Worm (Caenorhabditis elegans) whole organism, dauer: ENCODE data around the gene F13H10.9.
"Not testable (repeated sequence)": the region's sequence is repeated elsewhere in the genome, so short reads cannot be mapped to it uniquely, and the experiment has no call there.

Experiments
- unc-62 ChIP-seq: sonication (generic microtip); optimal IDR thresholded peaks from 2 replicates; lab custom pipeline; 2017; ENCODE audit warnings: missing biosample characterization, missing genetic modification reagents, missing genetic modification characterization

Gene F13H10.9

ce11 chrIV:11001614-11002013, at the start of gene F13H10.9:
Gene F13H10.9 (plus strand): TSS chrIV:11001914.
- no peak for TF ChIP-seq unc-62 (GFP tag; lab: Kevin White, UChicago)

ce11 chrIV:10951997-10952396, 49.7 kb upstream of the F13H10.9 start, which contains the start of gene Y69E1A.3:
Gene Y69E1A.3 (plus strand): TSS chrIV:10952297.
- no peak for TF ChIP-seq unc-62 (GFP tag; lab: Kevin White, UChicago)

DNA sequence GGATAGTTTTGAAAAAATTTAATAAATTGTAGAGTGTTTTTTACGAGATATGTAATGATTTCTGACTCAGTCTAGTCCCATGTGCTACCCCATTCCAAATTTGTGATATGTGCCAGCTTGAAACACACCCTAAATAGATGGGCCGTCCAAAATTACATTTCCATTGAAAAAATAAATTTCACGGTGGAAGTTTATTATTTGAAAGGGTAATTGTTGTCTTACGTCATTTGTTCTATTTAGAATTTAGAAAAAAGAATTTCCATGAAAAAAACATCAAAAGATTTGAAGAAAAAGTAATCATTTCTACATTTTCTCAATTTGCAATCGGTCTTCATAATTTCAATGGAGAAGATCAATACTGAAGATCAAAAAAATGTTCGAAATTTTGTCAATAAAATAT, 46.8 kb upstream of the F13H10.9 start, which contains the start of gene Y69E1A.4:
Y69E1A.4 (plus strand) TSS at position 301 of the 400 bp plus-strand sequence.
- TF ChIP-seq unc-62 (GFP tag; lab: Kevin White, UChicago), result not testable (repeated sequence)

DNA sequence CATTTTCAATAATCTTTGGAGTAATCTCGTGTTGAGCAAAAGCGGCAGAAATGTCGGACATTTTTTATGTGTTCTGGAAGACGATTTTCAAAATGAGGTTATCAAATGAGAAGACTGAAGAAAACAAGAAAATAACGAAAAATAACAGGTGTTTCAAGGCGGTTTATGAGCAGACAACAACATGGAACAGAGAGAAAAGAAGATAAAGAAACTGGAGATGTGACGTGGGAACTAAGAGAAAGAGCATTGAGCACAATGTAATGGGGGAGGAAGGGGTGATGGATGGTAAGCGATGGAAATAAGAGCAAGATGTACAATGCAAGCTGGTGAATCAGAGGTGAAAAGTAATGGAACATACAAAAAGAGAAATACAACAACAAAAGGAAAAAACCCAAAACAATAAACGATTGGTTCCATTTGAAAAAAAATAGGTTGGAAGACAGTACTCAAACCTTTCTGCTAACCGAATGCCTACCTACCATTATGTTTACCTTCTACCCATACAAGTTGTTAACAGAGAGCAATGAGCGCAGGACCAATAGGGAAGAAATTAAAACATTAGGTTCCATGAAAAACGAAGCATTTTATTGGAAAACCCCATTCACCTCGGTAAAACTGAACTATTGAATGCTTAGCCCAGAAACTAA, 44.0 kb upstream of the F13H10.9 start, which contains the start of gene Y69E1A.5:
Y69E1A.5 (minus strand) TSS at position 73 of the 647 bp plus-strand sequence.
- TF ChIP-seq unc-62 (GFP tag; lab: Kevin White, UChicago), result no peak

- no peak for TF ChIP-seq unc-62 (GFP tag; lab: Kevin White, UChicago)
Observed at ce11 chrIV:10958230-10958588, 43.5 kb upstream of the F13H10.9 start, which contains the start of gene sri-19. Gene sri-19 (plus strand): TSS chrIV:10958372.

ce11 chrIV:10964688-10965087, 37.0 kb upstream of the F13H10.9 start:
- TF ChIP-seq unc-62 (GFP tag; lab: Kevin White, UChicago), result no peak

DNA sequence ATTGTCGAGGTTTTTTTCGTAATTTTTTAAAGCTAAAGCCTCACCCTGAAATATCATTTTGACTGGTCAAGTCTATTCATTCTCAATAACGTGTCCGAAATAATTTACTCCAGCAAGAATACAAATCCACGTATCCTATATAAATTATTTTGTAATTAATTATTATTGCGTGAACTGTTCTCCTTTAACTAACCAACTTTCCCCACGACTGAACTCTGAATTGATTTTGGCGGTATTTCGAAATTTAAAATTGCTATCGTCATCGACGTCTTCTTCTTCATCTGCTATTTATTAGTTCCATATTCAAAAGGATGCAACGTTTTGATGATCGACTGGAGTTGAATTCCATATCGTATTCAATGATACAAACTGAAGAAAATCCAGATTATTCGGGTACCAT, 35.4 kb upstream of the F13H10.9 start, which contains the start of the genes aqp-3 and Y69E1A.8:
aqp-3 (minus strand) TSS at position 101 of the 400 bp plus-strand sequence.
Y69E1A.8 (plus strand) TSS at position 246 of the 400 bp plus-strand sequence.
- TF ChIP-seq unc-62 (GFP tag; lab: Kevin White, UChicago), result no peak

DNA sequence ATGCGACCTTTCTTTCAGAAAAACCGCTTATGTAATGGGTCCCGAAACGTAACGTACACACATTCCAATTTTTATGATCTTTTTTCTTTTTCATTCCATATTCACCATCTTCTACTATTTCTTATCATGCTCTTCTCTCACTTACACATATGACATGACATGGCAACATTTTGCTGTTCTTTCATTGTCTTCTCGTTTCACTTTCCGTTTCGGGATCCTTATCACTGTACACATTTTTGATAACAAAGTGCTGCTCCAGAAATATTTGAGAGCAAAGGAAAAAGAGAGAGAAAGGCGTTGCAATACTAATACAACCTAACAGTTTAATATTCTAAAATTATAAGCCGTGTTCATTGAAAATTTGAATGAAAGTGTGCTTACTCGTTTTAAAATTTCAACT, 31.4 kb upstream of the F13H10.9 start:
- TF ChIP-seq unc-62 (GFP tag; lab: Kevin White, UChicago), result no peak

- TF ChIP-seq unc-62 (GFP tag; lab: Kevin White, UChicago), result no peak
Observed at ce11 chrIV:10970767-10971166, 30.9 kb upstream of the F13H10.9 start.

ce11 chrIV:10971636-10972199, 30.0 kb upstream of the F13H10.9 start:
- TF ChIP-seq unc-62 (GFP tag; lab: Kevin White, UChicago), result no peak

DNA sequence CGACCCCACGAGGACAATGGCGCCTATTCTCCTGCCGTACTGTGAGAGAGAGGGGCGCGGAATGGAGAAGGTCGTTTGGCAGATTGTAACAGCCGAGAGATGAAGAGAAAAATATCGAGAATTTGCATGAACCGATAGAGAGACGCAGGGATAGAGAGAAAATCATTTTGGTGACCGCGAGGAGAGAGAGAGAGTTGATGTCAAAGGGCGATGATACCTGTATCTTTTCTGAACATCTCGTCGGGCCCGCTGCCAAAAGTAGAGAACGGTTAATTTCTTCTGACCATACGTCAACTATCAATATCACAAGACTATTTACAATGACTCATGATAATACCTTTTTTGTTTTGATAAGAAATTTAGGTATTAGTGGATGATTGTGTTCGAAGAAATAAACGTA, 25.7 kb upstream of the F13H10.9 start:
- TF ChIP-seq unc-62 (GFP tag; lab: Kevin White, UChicago), result no peak

DNA sequence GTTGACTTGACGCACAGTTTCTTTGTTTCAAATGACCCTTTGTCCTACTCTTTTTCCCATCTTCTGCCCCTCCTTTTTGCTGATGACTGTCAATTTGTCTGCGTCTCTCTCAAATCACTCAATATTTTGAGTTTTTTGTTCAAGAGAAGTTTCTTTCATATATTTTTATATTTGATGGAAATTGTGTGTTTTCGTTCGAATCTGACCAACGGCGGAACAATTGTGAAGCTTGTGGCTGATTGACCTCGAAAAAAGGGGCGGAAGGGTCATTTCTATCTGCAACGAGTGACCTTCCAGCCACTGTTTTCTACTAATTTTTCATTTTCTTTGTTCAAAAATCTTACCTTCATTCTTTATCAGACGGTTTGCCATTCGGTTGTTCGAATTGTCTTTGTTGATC, 23.1 kb upstream of the F13H10.9 start:
- TF ChIP-seq unc-62 (GFP tag; lab: Kevin White, UChicago), result no peak

- no peak for TF ChIP-seq unc-62 (GFP tag; lab: Kevin White, UChicago)
Observed at ce11 chrIV:10979689-10980088, 22.0 kb upstream of the F13H10.9 start.

ce11 chrIV:10980628-10981027, 21.1 kb upstream of the F13H10.9 start:
- no peak for TF ChIP-seq unc-62 (GFP tag; lab: Kevin White, UChicago)

- TF ChIP-seq unc-62 (GFP tag; lab: Kevin White, UChicago), result no peak
Observed at ce11 chrIV:10981761-10982160, 20.0 kb upstream of the F13H10.9 start, which contains the start of gene Y43E12A.2. Gene Y43E12A.2 (plus strand): TSS chrIV:10982061.

- no peak for TF ChIP-seq unc-62 (GFP tag; lab: Kevin White, UChicago)
Observed at ce11 chrIV:10985568-10986035, 16.1 kb upstream of the F13H10.9 start, which contains the start of gene cyb-2.1. Gene cyb-2.1 (plus strand): TSS chrIV:10985985.
